Worm (Caenorhabditis elegans) whole organism, L2 larva: ENCODE results near the gene F58A6.2.

Source experiments
- C34F6.9 ChIP-seq: fragments of 150-350 bp; optimal IDR thresholded peaks from 2 replicates; lab custom pipeline; 2014; ENCODE audit warnings: missing biosample characterization, missing genetic modification characterization
- F13H6.1 ChIP-seq: sonication (generic microtip); optimal IDR thresholded peaks from 2 replicates; lab custom pipeline; 2016; ENCODE audit warnings: missing genetic modification characterization, missing compliant biosample characterization
- R02D3.7 ChIP-seq: fragments of 150-350 bp; optimal IDR thresholded peaks from 2 replicates; lab custom pipeline; 2014; ENCODE audit warnings: missing biosample characterization, missing genetic modification characterization
- Y55F3AM.14 ChIP-seq: fragments of 200-800 bp; sonication (Bioruptor generic); optimal IDR thresholded peaks from 2 replicates; lab custom pipeline; 2018; ENCODE audit warnings: mild to moderate bottlenecking, missing genetic modification characterization, missing compliant biosample characterization
- ZK546.5 ChIP-seq: sonication (generic microtip); optimal IDR thresholded peaks from 2 replicates; lab custom pipeline; 2017; ENCODE audit warnings: missing biosample characterization, missing genetic modification characterization
- alr-1 ChIP-seq: fragments of 150-350 bp; optimal IDR thresholded peaks from 2 replicates; lab custom pipeline; 2014; ENCODE audit warnings: missing biosample characterization, missing genetic modification characterization
- aly-2 ChIP-seq: fragments of 150-350 bp; optimal IDR thresholded peaks from 2 replicates; lab custom pipeline; 2014; ENCODE audit warnings: missing biosample characterization, missing genetic modification characterization
- ama-1 ChIP-seq: fragments of 150-350 bp; optimal IDR thresholded peaks from 2 replicates; lab custom pipeline; 2018; ENCODE audit warnings: inconsistent platforms
- ceh-16 ChIP-seq: fragments of 150-350 bp; optimal IDR thresholded peaks from 2 replicates; lab custom pipeline; 2014; ENCODE audit warnings: missing biosample characterization, missing genetic modification characterization
- ceh-82 ChIP-seq: fragments of 150-350 bp; optimal IDR thresholded peaks from 2 replicates; lab custom pipeline; 2014; ENCODE audit warnings: missing biosample characterization, missing genetic modification characterization
- dmd-4 ChIP-seq: sonication (generic microtip); optimal IDR thresholded peaks from 2 replicates; lab custom pipeline; 2017; ENCODE audit warnings: missing biosample characterization, missing genetic modification characterization
- egl-27 ChIP-seq: sonication (generic microtip); optimal IDR thresholded peaks from 3 replicates; lab custom pipeline; 2017; ENCODE audit warnings: missing biosample characterization, missing genetic modification reagents, missing genetic modification characterization
- elt-1 ChIP-seq: fragments of 150-350 bp; optimal IDR thresholded peaks from 2 replicates; lab custom pipeline; 2014; ENCODE audit warnings: missing biosample characterization, missing genetic modification characterization
- fos-1 ChIP-seq: fragments of 150-350 bp; optimal IDR thresholded peaks from 2 replicates; lab custom pipeline; 2014; ENCODE audit warnings: missing biosample characterization, missing genetic modification characterization
- gmeb-1 ChIP-seq: fragments of 150-350 bp; optimal IDR thresholded peaks from 2 replicates; lab custom pipeline; 2014; ENCODE audit warnings: missing biosample characterization, missing genetic modification characterization
- lin-11 ChIP-seq: fragments of 150-350 bp; sonication (generic microtip); optimal IDR thresholded peaks from 2 replicates; lab custom pipeline; 2014; ENCODE audit warnings: missing biosample characterization, missing genetic modification characterization, inconsistent platforms, mixed read lengths
- lin-13 ChIP-seq: fragments of 150-350 bp; optimal IDR thresholded peaks from 2 replicates; lab custom pipeline; 2014; ENCODE audit warnings: missing biosample characterization, missing genetic modification reagents, missing genetic modification characterization
- lin-39 ChIP-seq: fragments of 150-350 bp; optimal IDR thresholded peaks from 2 replicates; lab custom pipeline; 2014; ENCODE audit warnings: missing biosample characterization, missing genetic modification reagents, missing genetic modification characterization
- lsy-2 ChIP-seq, 2 experiments: fragments of 150-350 bp in 1 of 2; sonication (generic microtip) in 1 of 2; optimal IDR thresholded peaks; 2 replicates each; lab custom pipeline; 2014 to 2017; ENCODE audit warnings: missing biosample characterization in 2 of 2, missing genetic modification characterization in 2 of 2
- mab-5 ChIP-seq: fragments of 150-350 bp; optimal IDR thresholded peaks from 2 replicates; lab custom pipeline; 2014; ENCODE audit warnings: missing biosample characterization, missing genetic modification characterization
- mbf-1 ChIP-seq: sonication (generic microtip); optimal IDR thresholded peaks from 2 replicates; lab custom pipeline; 2017; ENCODE audit warnings: missing biosample characterization, missing genetic modification characterization
- mdl-1 ChIP-seq, 2 experiments: fragments of 150-350 bp in 1 of 2; sonication (generic microtip) in 1 of 2; optimal IDR thresholded peaks; 2 replicates each; lab custom pipeline; 2017; ENCODE audit warnings: missing biosample characterization in 2 of 2, missing genetic modification characterization in 2 of 2
- nhr-11 ChIP-seq: fragments of 150-350 bp; optimal IDR thresholded peaks from 2 replicates; lab custom pipeline; 2014; ENCODE audit warnings: missing biosample characterization, missing genetic modification characterization
- nhr-12 ChIP-seq: fragments of 150-350 bp; optimal IDR thresholded peaks from 2 replicates; lab custom pipeline; 2014; ENCODE audit warnings: missing biosample characterization, missing genetic modification characterization
- nhr-129 ChIP-seq: fragments of 150-350 bp; optimal IDR thresholded peaks from 2 replicates; lab custom pipeline; 2014; ENCODE audit warnings: missing biosample characterization, missing genetic modification characterization
- nhr-23 ChIP-seq: fragments of 150-350 bp; optimal IDR thresholded peaks from 2 replicates; lab custom pipeline; 2014; ENCODE audit warnings: missing biosample characterization, missing genetic modification reagents, missing genetic modification characterization
- nhr-237 ChIP-seq: fragments of 150-350 bp; optimal IDR thresholded peaks from 2 replicates; lab custom pipeline; 2014; ENCODE audit warnings: missing biosample characterization, missing genetic modification characterization
- nhr-25 ChIP-seq: fragments of 150-350 bp; sonication (generic microtip); optimal IDR thresholded peaks from 3 replicates; lab custom pipeline; 2014; ENCODE audit warnings: missing biosample characterization, missing genetic modification characterization
- nhr-6 ChIP-seq: fragments of 150-350 bp; optimal IDR thresholded peaks from 2 replicates; lab custom pipeline; 2014; ENCODE audit warnings: missing biosample characterization, missing genetic modification characterization
- nhr-77 ChIP-seq: fragments of 150-350 bp; optimal IDR thresholded peaks from 2 replicates; lab custom pipeline; 2014; ENCODE audit warnings: missing biosample characterization, missing genetic modification characterization
- peb-1 ChIP-seq: fragments of 150-350 bp; optimal IDR thresholded peaks from 2 replicates; lab custom pipeline; 2014; ENCODE audit warnings: missing biosample characterization, missing genetic modification characterization
- sem-4 ChIP-seq: fragments of 150-350 bp; optimal IDR thresholded peaks from 2 replicates; lab custom pipeline; 2014; ENCODE audit warnings: missing biosample characterization, missing genetic modification reagents, missing genetic modification characterization
- skn-1 ChIP-seq: sonication (generic microtip); optimal IDR thresholded peaks from 2 replicates; lab custom pipeline; 2017; ENCODE audit warnings: missing biosample characterization, missing genetic modification characterization
- sma-3 ChIP-seq: sonication (generic microtip); optimal IDR thresholded peaks from 2 replicates; lab custom pipeline; 2016; ENCODE audit warnings: missing genetic modification reagents, missing genetic modification characterization, missing compliant biosample characterization
- sma-9 ChIP-seq, 2 experiments: fragments of 150-350 bp in 1 of 2; sonication (generic microtip) in 1 of 2; optimal IDR thresholded peaks; 2 replicates each; lab custom pipeline; 2014 to 2016; ENCODE audit warnings: missing genetic modification characterization in 2 of 2, mild to moderate bottlenecking in 1 of 2, missing biosample characterization in 1 of 2, missing compliant biosample characterization in 1 of 2, missing genetic modification reagents in 1 of 2, moderate library complexity in 1 of 2
- snpc-4 ChIP-seq: fragments of 150-350 bp; optimal IDR thresholded peaks from 2 replicates; lab custom pipeline; 2014; ENCODE audit warnings: missing biosample characterization, missing genetic modification characterization
- unc-55 ChIP-seq: fragments of 150-350 bp; sonication (generic microtip); optimal IDR thresholded peaks from 3 replicates; lab custom pipeline; 2014; ENCODE audit warnings: missing biosample characterization, missing genetic modification reagents, missing genetic modification characterization
- unc-62 ChIP-seq: fragments of 150-350 bp; optimal IDR thresholded peaks from 2 replicates; lab custom pipeline; 2014; ENCODE audit warnings: missing biosample characterization, missing genetic modification reagents, missing genetic modification characterization
- zag-1 ChIP-seq: fragments of 150-350 bp; optimal IDR thresholded peaks from 2 replicates; lab custom pipeline; 2014; ENCODE audit warnings: missing biosample characterization, missing genetic modification characterization
- ztf-11 ChIP-seq: sonication (generic microtip); optimal IDR thresholded peaks from 2 replicates; lab custom pipeline; 2017; ENCODE audit warnings: missing biosample characterization, missing genetic modification characterization
- ztf-4 ChIP-seq: fragments of 150-350 bp; optimal IDR thresholded peaks from 2 replicates; lab custom pipeline; 2014; ENCODE audit warnings: missing biosample characterization, missing genetic modification characterization

Gene F58A6.2

DNA sequence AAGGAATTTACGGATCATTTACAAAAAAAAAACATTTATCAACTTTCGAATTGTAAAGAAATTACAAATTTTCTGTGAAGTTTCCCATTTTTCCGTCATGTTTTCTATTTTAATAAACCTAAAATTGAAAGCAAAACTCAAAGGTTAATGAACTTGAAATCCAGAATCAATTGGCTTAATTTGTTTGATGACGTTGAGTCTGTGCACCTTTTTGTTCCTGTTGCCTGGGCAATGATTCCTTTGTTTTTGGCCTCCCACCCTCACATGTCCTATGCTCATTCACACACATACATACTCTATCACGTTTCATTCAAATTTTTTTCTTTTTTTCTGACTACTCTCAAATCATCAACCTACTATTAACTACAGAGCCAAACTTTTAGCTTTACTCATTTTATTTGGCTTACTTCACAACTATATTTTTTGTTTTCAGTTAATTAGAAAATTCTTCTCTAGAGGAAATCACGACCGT, at the start of gene F58A6.2:
Gene F58A6.2, plus strand, starts transcription at position 422 of the 472 bp plus-strand sequence.
- TF ChIP-seq mbf-1 (tag; lab: Kevin White, UChicago) (no peak), snpc-4 (no peak), R02D3.7 (tag; lab: Kevin White, UChicago) (no peak), lin-39 (tag; lab: Kevin White, UChicago) (no peak), unc-55 (GFP tag; lab: Kevin White, UChicago) (no peak), ztf-11 (tag; lab: Kevin White, UChicago) (no peak), nhr-237 (tag; lab: Kevin White, UChicago) (no peak), zag-1 (no peak), gmeb-1 (tag; lab: Kevin White, UChicago) (no peak), nhr-11 (tag; lab: Kevin White, UChicago) (no peak), sma-9 (GFP tag; optimal IDR thresholded peaks at IDR 0.05; lab: Kevin White, UChicago) (no peak), sma-9 (tag; optimal IDR thresholded peaks at IDR 0.05; lab: Kevin White, UChicago) (no peak), nhr-6 (tag; lab: Kevin White, UChicago) (no peak), ztf-4 (tag; lab: Kevin White, UChicago) (no peak), sem-4 (no peak), F13H6.1 (tag; lab: Kevin White, UChicago) (no peak)

ce11 chrII:5091640-5092243, 44.8 kb upstream of the F58A6.2 start, which contains the start of gene pld-1:
pld-1 (minus strand) TSS chrII:5091690.
- TF ChIP-seq nhr-237 (tag; lab: Kevin White, UChicago) (no peak), ceh-82 (tag; lab: Kevin White, UChicago) (no peak), Y55F3AM.14 (GFP tag; lab: Kevin White, UChicago) (no peak), skn-1 (tag; lab: Kevin White, UChicago) (no peak), lin-39 (tag; lab: Kevin White, UChicago) (no peak), elt-1 (tag; lab: Kevin White, UChicago) (no peak), nhr-129 (tag; lab: Kevin White, UChicago) (no peak), nhr-12 (tag; lab: Kevin White, UChicago) (no peak), peb-1 (tag; lab: Kevin White, UChicago) (no peak), R02D3.7 (tag; lab: Kevin White, UChicago) (no peak), alr-1 (no peak), sma-3 (GFP tag; lab: Kevin White, UChicago) (no peak), nhr-25 (no peak), zag-1 (no peak), nhr-11 (tag; lab: Kevin White, UChicago) (no peak), F13H6.1 (tag; lab: Kevin White, UChicago) (no peak), ceh-16 (no peak), C34F6.9 (tag; lab: Kevin White, UChicago) (no peak)

- TF ChIP-seq nhr-6 (tag; lab: Kevin White, UChicago) (peak; percentile 18), skn-1 (tag; lab: Kevin White, UChicago) (no peak), sem-4 (no peak), mab-5 (tag; lab: Kevin White, UChicago) (no peak), peb-1 (tag; lab: Kevin White, UChicago) (no peak), ceh-82 (tag; lab: Kevin White, UChicago) (no peak), ZK546.5 (tag; lab: Kevin White, UChicago) (no peak), aly-2 (tag; lab: Kevin White, UChicago) (no peak), sma-3 (GFP tag; lab: Kevin White, UChicago) (peak; percentile 32), nhr-23 (tag; lab: Kevin White, UChicago) (no peak), elt-1 (tag; lab: Kevin White, UChicago) (no peak), gmeb-1 (tag; lab: Kevin White, UChicago) (peak; percentile 36), unc-62 (GFP tag; lab: Kevin White, UChicago) (no peak), C34F6.9 (tag; lab: Kevin White, UChicago) (peak; percentile 75), mdl-1 (tag; optimal IDR thresholded peaks at IDR 0.05; lab: Kevin White, UChicago) (peak in 1 of 2 experiments; percentile 36), zag-1 (no peak), ceh-16 (no peak), lin-13 (GFP tag; lab: Kevin White, UChicago) (peak; percentile 31), nhr-11 (tag; lab: Kevin White, UChicago) (no peak), ztf-4 (tag; lab: Kevin White, UChicago) (peak; percentile 11), R02D3.7 (tag; lab: Kevin White, UChicago) (no peak), nhr-25 (no peak), dmd-4 (no peak), sma-9 (GFP tag; optimal IDR thresholded peaks at IDR 0.05; lab: Kevin White, UChicago) (peak; percentile 69), sma-9 (tag; optimal IDR thresholded peaks at IDR 0.05; lab: Kevin White, UChicago) (no peak), lsy-2 (tag; optimal IDR thresholded peaks at IDR 0.05; lab: Kevin White, UChicago) (peak in 1 of 2 experiments; percentile 71), lin-11 (no peak), ztf-11 (tag; lab: Kevin White, UChicago) (no peak), nhr-237 (tag; lab: Kevin White, UChicago) (no peak), snpc-4 (peak; percentile 5), fos-1 (peak; percentile 19), nhr-12 (tag; lab: Kevin White, UChicago) (no peak), F13H6.1 (tag; lab: Kevin White, UChicago) (peak; percentile 84), egl-27 (peak; percentile 22), lin-39 (tag; lab: Kevin White, UChicago) (no peak), ama-1 (lab: Kevin White, UChicago) (peak; percentile 37), nhr-77 (no peak), unc-55 (GFP tag; lab: Kevin White, UChicago) (peak; percentile 51)
Measured at ce11 chrII:5092362-5093281, 43.9 kb upstream of the F58A6.2 start, which contains the start of gene C04G6.2. C04G6.2 (plus strand) TSS chrII:5093231.
